Worm (Caenorhabditis elegans) whole organism, young adult: ENCODE measurements around the gene cdka-1.
A peak's percentile ranks its signal among the peaks of the same experiment; 100 is the strongest.

ENCODE experiments used
- B0019.2 ChIP-seq: fragments of 200-800 bp; sonication (Bioruptor generic); conservative IDR thresholded peaks from 2 replicates; pipeline ENCODE4 v1.3.6; 2022; ENCODE audit warnings: missing genetic modification reagents, missing genetic modification characterization, missing compliant biosample characterization
- B0336.3 ChIP-seq: fragments of 200-800 bp; sonication (Bioruptor generic); IDR thresholded peaks from 2 replicates; pipeline ENCODE4 v1.3.6; 2022; ENCODE audit warnings: missing genetic modification characterization, missing compliant biosample characterization
- D2030.7 ChIP-seq: fragments of 200-800 bp; sonication (Bioruptor generic); IDR thresholded peaks from 2 replicates; pipeline ENCODE4 v1.3.6; 2022; ENCODE audit warnings: missing genetic modification reagents, missing genetic modification characterization, missing compliant biosample characterization
- F22D6.2 ChIP-seq: sonication (generic microtip); optimal IDR thresholded peaks from 2 replicates; lab custom pipeline; 2016; ENCODE audit warnings: mild to moderate bottlenecking, missing genetic modification characterization, missing compliant biosample characterization
- F37B4.10 ChIP-seq: fragments of 200-800 bp; sonication (Bioruptor generic); IDR thresholded peaks from 2 replicates; pipeline ENCODE4 v1.3.6; 2022; ENCODE audit warnings: missing genetic modification characterization, missing compliant biosample characterization
- F52B5.7 ChIP-seq: sonication (generic microtip); optimal IDR thresholded peaks from 2 replicates; lab custom pipeline; 2016; ENCODE audit warnings: mild to moderate bottlenecking, missing genetic modification characterization, missing compliant biosample characterization
- F55B11.4 ChIP-seq: sonication (generic microtip); optimal IDR thresholded peaks from 2 replicates; lab custom pipeline; 2016; ENCODE audit warnings: missing compliant biosample characterization, missing genetic modification characterization, borderline replicate concordance; ENCODE audit not compliant: insufficient read depth
- F57C9.4 ChIP-seq: sonication (generic microtip); optimal IDR thresholded peaks from 2 replicates; lab custom pipeline; 2017; ENCODE audit warnings: mild to moderate bottlenecking, missing genetic modification characterization, missing compliant biosample characterization
- T07F8.4 ChIP-seq: sonication (generic microtip); optimal IDR thresholded peaks from 2 replicates; lab custom pipeline; 2016; ENCODE audit warnings: mild to moderate bottlenecking, missing genetic modification characterization, moderate library complexity, missing compliant biosample characterization
- ama-1 ChIP-seq, 3 experiments: fragments of 150-350 bp in 1 of 3; sonication (generic microtip) in 2 of 3; optimal IDR thresholded peaks; 2 replicates each; lab custom pipeline; 2014 to 2018; ENCODE audit warnings: missing biosample characterization in 2 of 3, missing genetic modification characterization in 2 of 3, missing genetic modification reagents in 2 of 3
- aptf-2 ChIP-seq: fragments of 200-800 bp; sonication (Bioruptor generic); conservative IDR thresholded peaks from 2 replicates; pipeline ENCODE4 v1.3.6; 2022; ENCODE audit warnings: missing genetic modification reagents, missing genetic modification characterization, missing compliant biosample characterization
- attf-3 ChIP-seq: fragments of 200-800 bp; sonication (Bioruptor generic); conservative IDR thresholded peaks from 2 replicates; pipeline ENCODE4 v1.3.6; 2022; ENCODE audit warnings: missing genetic modification reagents, missing genetic modification characterization, missing compliant biosample characterization
- bed-1 ChIP-seq: fragments of 200-800 bp; sonication (Bioruptor generic); IDR thresholded peaks from 2 replicates; pipeline ENCODE4 v1.3.6; 2022; ENCODE audit warnings: missing genetic modification reagents, missing genetic modification characterization, missing compliant biosample characterization
- ccch-3 ChIP-seq: fragments of 200-800 bp; sonication (Bioruptor generic); optimal IDR thresholded peaks from 2 replicates; lab custom pipeline; 2018; ENCODE audit warnings: mild to moderate bottlenecking, missing genetic modification characterization, missing compliant biosample characterization
- cebp-1 ChIP-seq, 2 experiments: fragments of 200-800 bp in 1 of 2; sonication (Bioruptor generic) in 1 of 2; sonication (generic microtip) in 1 of 2; IDR thresholded peaks in 1 of 2; optimal IDR thresholded peaks in 1 of 2; 2 replicates each; pipeline versions ENCODE4 v1.3.6 to Lab custom; 2017 to 2022; ENCODE audit warnings: missing compliant biosample characterization in 2 of 2, missing genetic modification characterization in 2 of 2, mild to moderate bottlenecking in 1 of 2, missing genetic modification reagents in 1 of 2, moderate library complexity in 1 of 2
- ceh-100 ChIP-seq: fragments of 200-800 bp; sonication (Bioruptor generic); IDR thresholded peaks from 2 replicates; pipeline ENCODE4 v1.3.6; 2022; ENCODE audit warnings: missing genetic modification reagents, missing genetic modification characterization, missing compliant biosample characterization
- chd-7 ChIP-seq: sonication (generic microtip); optimal IDR thresholded peaks from 2 replicates; lab custom pipeline; 2016; ENCODE audit warnings: mild to moderate bottlenecking, missing genetic modification characterization, moderate library complexity, missing compliant biosample characterization
- ekl-4 ChIP-seq: fragments of 200-800 bp; sonication (Bioruptor generic); IDR thresholded peaks from 2 replicates; pipeline ENCODE4 v1.3.6; 2022; ENCODE audit warnings: missing genetic modification reagents, missing genetic modification characterization, missing compliant biosample characterization
- hlh-26 ChIP-seq: fragments of 200-800 bp; sonication (Bioruptor generic); conservative IDR thresholded peaks from 2 replicates; pipeline ENCODE4 v1.3.6; 2022; ENCODE audit warnings: missing genetic modification reagents, missing genetic modification characterization, missing compliant biosample characterization
- lin-26 ChIP-seq: fragments of 200-800 bp; sonication (Bioruptor generic); IDR thresholded peaks from 2 replicates; pipeline ENCODE4 v1.3.6; 2022; ENCODE audit warnings: missing genetic modification reagents, missing genetic modification characterization, missing compliant biosample characterization
- lin-35 ChIP-seq, 3 experiments: fragments of 150-350 bp in 2 of 3; sonication (generic microtip) in 1 of 3; optimal IDR thresholded peaks; 2 replicates each; lab custom pipeline; 2014 to 2018; ENCODE audit warnings: missing biosample characterization in 3 of 3, missing genetic modification characterization in 3 of 3, missing genetic modification reagents in 3 of 3
- lin-54 ChIP-seq: fragments of 200-800 bp; sonication (Bioruptor generic); optimal IDR thresholded peaks from 2 replicates; lab custom pipeline; 2018; ENCODE audit warnings: mild to moderate bottlenecking, missing genetic modification characterization, missing compliant biosample characterization
- lsl-1 ChIP-seq: fragments of 200-800 bp; sonication (Bioruptor generic); optimal IDR thresholded peaks from 2 replicates; lab custom pipeline; 2018; ENCODE audit warnings: mild to moderate bottlenecking, missing genetic modification characterization, moderate library complexity, missing compliant biosample characterization
- mes-4 ChIP-seq: sonication (generic microtip); optimal IDR thresholded peaks from 2 replicates; lab custom pipeline; 2016; ENCODE audit warnings: missing genotype, missing genetic modification characterization, missing compliant biosample characterization
- nfya-2 ChIP-seq: fragments of 200-800 bp; sonication (Bioruptor generic); IDR thresholded peaks from 2 replicates; pipeline ENCODE4 v1.3.6; 2022; ENCODE audit warnings: missing genetic modification reagents, missing genetic modification characterization, missing compliant biosample characterization
- nfyb-1 ChIP-seq: fragments of 200-800 bp; sonication (Bioruptor generic); IDR thresholded peaks from 2 replicates; pipeline ENCODE4 v1.3.6; 2022; ENCODE audit warnings: missing genetic modification reagents, missing genetic modification characterization, missing compliant biosample characterization
- nhr-80 ChIP-seq: sonication (generic microtip); optimal IDR thresholded peaks from 2 replicates; lab custom pipeline; 2016; ENCODE audit warnings: missing genetic modification characterization, missing compliant biosample characterization
- pbrm-1 ChIP-seq: fragments of 200-800 bp; sonication (Bioruptor generic); IDR thresholded peaks from 2 replicates; pipeline ENCODE4 v1.3.6; 2022; ENCODE audit warnings: missing genetic modification reagents, missing genetic modification characterization, missing compliant biosample characterization
- rcor-1 ChIP-seq: fragments of 200-800 bp; sonication (Bioruptor generic); IDR thresholded peaks from 2 replicates; pipeline ENCODE4 v1.3.6; 2022; ENCODE audit warnings: missing genetic modification reagents, missing genetic modification characterization, missing compliant biosample characterization
- repo-1 ChIP-seq: sonication (generic microtip); optimal IDR thresholded peaks from 2 replicates; lab custom pipeline; 2017; ENCODE audit warnings: mild to moderate bottlenecking, missing genetic modification characterization, missing compliant biosample characterization
- rpc-1 ChIP-seq, 2 experiments: fragments of 150-350 bp in 1 of 2; sonication (generic microtip) in 1 of 2; optimal IDR thresholded peaks; 2 replicates each; lab custom pipeline; 2014 to 2018; ENCODE audit warnings: missing biosample characterization in 1 of 2, missing genetic modification characterization in 1 of 2, missing genetic modification reagents in 1 of 2, missing genotype in 1 of 2
- snpc-1.3 ChIP-seq: sonication (generic microtip); optimal IDR thresholded peaks from 2 replicates; lab custom pipeline; 2017; ENCODE audit warnings: missing genetic modification characterization, mild to moderate bottlenecking, missing compliant biosample characterization, antibody characterized with exemption, moderate library complexity, missing genotype, missing genetic modification reagents; ENCODE audit not compliant: insufficient read depth
- unc-62 ChIP-seq: fragments of 150-350 bp; optimal IDR thresholded peaks from 2 replicates; lab custom pipeline; 2014; ENCODE audit warnings: missing biosample characterization, missing genetic modification reagents, missing genetic modification characterization
- xnd-1 ChIP-seq: sonication (generic microtip); optimal IDR thresholded peaks from 2 replicates; lab custom pipeline; 2016; ENCODE audit warnings: missing genotype, missing genetic modification reagents, missing genetic modification characterization, missing compliant biosample characterization
- ztf-18 ChIP-seq: sonication (generic microtip); optimal IDR thresholded peaks from 2 replicates; lab custom pipeline; 2016; ENCODE audit warnings: missing genotype, mild to moderate bottlenecking, missing genetic modification characterization, missing compliant biosample characterization
- ztf-26 ChIP-seq: sonication (generic microtip); optimal IDR thresholded peaks from 2 replicates; lab custom pipeline; 2017; ENCODE audit warnings: missing genetic modification characterization, missing compliant biosample characterization

cdka-1 gene

ce11 chrIII:4693695-4694094 is 35.1 kb downstream of the cdka-1 start, which contains the start of gene T04A8.8 (continued):
- TF ChIP-seq F22D6.2 (tag; lab: Kevin White, UChicago) (no peak), lin-35 (GFP tag; optimal IDR thresholded peaks at IDR 0.05; lab: Kevin White, UChicago) (no peak), lin-26 (no peak), F52B5.7 (no peak)

DNA sequence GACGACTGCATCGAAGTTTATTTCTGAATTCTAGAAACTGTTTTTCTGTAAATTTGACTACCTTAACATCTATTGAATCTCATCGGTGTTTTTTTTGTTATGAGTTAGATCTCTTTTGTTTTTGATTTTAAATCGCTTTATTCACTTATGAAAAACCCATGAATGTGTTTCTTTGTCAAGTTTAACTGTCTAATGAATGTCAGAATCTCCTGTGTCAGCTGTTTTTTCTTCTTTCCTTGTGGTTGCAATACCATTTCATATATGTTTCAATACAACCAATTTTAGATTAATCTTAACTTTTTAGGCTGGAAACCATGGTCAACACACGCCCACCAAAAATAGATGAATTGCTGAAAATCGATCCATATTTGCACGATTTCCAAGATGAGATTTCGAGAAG is 36.5 kb downstream of the cdka-1 start, which contains the start of gene T04A8.7:
TSS of gene T04A8.7 (plus strand) at position 301 of the 400 bp plus-strand sequence.
- TF ChIP-seq unc-62 (GFP tag; lab: Kevin White, UChicago), result no peak
- no peak for TF ChIP-seq nhr-80 (tag; lab: Kevin White, UChicago)
- 0 out of 2 replicates have a peak, but pooled peaks have one; percentile 20 for TF ChIP-seq ekl-4 (GFP tag; lab: Robert Waterston, UW)
- TF ChIP-seq ama-1 (optimal IDR thresholded peaks at IDR 0.05; lab: Kevin White, UChicago), result no peak
- TF ChIP-seq ama-1 (GFP tag; optimal IDR thresholded peaks at IDR 0.05; lab: Kevin White, UChicago), result peak in 1 of 2 experiments; percentile 18
- no peak for TF ChIP-seq repo-1 (tag; lab: Kevin White, UChicago)
- TF ChIP-seq F55B11.4 (tag; lab: Kevin White, UChicago), result no peak
- TF ChIP-seq B0336.3 (GFP tag; lab: Robert Waterston, UW), result no peak
- no peak for TF ChIP-seq aptf-2 (GFP tag; lab: Robert Waterston, UW)
- no peak for TF ChIP-seq nfyb-1 (GFP tag; lab: Robert Waterston, UW)
- no peak for TF ChIP-seq ccch-3 (GFP tag; lab: Kevin White, UChicago)
- no peak for TF ChIP-seq bed-1
- no peak for TF ChIP-seq T07F8.4
- peak; percentile 29 for TF ChIP-seq ztf-18 (tag; lab: Kevin White, UChicago)

DNA sequence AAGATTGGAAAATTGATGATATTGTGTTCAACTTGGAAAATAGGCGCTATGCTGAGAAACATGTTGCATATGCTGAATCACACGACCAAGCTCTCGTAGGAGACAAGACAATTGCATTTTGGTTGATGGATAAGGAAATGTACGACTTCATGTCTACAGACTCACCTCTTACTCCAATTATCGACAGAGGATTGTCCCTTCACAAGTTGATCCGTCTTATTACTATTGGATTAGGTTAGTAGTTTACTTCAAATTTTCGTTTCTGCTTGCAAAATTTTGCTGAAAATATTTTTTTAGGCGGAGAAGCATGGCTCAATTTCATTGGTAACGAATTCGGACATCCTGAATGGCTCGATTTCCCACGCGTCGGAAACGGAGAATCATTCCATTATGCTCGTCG is 38.3 kb downstream of the cdka-1 start:
- TF ChIP-seq xnd-1 (tag; lab: Kevin White, UChicago) (no peak), attf-3 (no peak), rcor-1 (GFP tag; lab: Robert Waterston, UW) (no peak), chd-7 (tag; lab: Kevin White, UChicago) (no peak), snpc-1.3 (tag; lab: Kevin White, UChicago) (no peak), B0336.3 (GFP tag; lab: Robert Waterston, UW) (no peak), pbrm-1 (GFP tag; lab: Robert Waterston, UW) (no peak), F57C9.4 (tag; lab: Kevin White, UChicago) (no peak), nfya-2 (GFP tag; lab: Robert Waterston, UW) (no peak), ztf-26 (tag; lab: Kevin White, UChicago) (no peak), mes-4 (tag; lab: Kevin White, UChicago) (no peak), aptf-2 (GFP tag; lab: Robert Waterston, UW) (no peak), cebp-1 (GFP tag; IDR thresholded peaks at IDR 0.05; lab: Robert Waterston, UW) (no peak), cebp-1 (tag; optimal IDR thresholded peaks at IDR 0.05; lab: Kevin White, UChicago) (no peak), rpc-1 (optimal IDR thresholded peaks at IDR 0.05; lab: Kevin White, UChicago) (no peak), rpc-1 (tag; optimal IDR thresholded peaks at IDR 0.05; lab: Kevin White, UChicago) (no peak)

DNA sequence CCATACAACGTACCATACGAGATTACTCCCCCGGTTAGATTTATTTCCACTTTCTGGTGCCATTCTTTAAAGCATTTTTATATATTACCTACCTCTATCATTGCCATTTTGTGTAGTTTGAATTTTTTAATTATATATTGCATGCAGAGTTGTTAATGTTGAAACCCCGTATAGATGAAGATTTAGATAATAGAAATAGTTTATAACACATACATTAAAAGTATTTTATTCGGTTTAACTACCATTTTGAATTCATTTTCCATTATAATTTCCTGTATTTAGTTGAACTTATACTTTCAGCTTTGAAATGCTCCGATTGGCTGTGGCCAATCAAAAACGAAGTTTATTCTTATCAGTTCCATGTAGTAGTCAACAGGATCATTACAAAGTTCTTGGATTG is 39.2 kb downstream of the cdka-1 start, which contains the start of gene dnj-18:
TSS of gene dnj-18 (plus strand) at position 301 of the 400 bp plus-strand sequence.
- no peak for TF ChIP-seq F37B4.10
- TF ChIP-seq nfya-2 (GFP tag; lab: Robert Waterston, UW), result no peak
- no peak for TF ChIP-seq B0019.2 (GFP tag; lab: Robert Waterston, UW)
- no peak for TF ChIP-seq lin-54 (GFP tag; lab: Kevin White, UChicago)
- TF ChIP-seq D2030.7 (GFP tag; lab: Robert Waterston, UW), result no peak
- TF ChIP-seq F57C9.4 (tag; lab: Kevin White, UChicago), result no peak
- no peak for TF ChIP-seq F22D6.2 (tag; lab: Kevin White, UChicago)
- TF ChIP-seq ceh-100 (GFP tag; lab: Robert Waterston, UW), result no peak
- TF ChIP-seq hlh-26, result no peak
- no peak for TF ChIP-seq lsl-1
- TF ChIP-seq, all 124 proteins: peak for 0
